Worm (Caenorhabditis elegans): ENCODE data around the gene aqp-10.

- TF ChIP-seq nhr-11 (tag; optimal IDR thresholded peaks at IDR 0.05) (no peak), R02D3.7 (tag; optimal IDR thresholded peaks at IDR 0.05) (no peak), elt-3 (tag; optimal IDR thresholded peaks at IDR 0.05) (no peak), C34F6.9 (tag; optimal IDR thresholded peaks at IDR 0.05) (no peak), ceh-16 (tag; optimal IDR thresholded peaks at IDR 0.05) (no peak), unc-62 (GFP tag; optimal IDR thresholded peaks at IDR 0.05) (no peak), egl-27 (tag; optimal IDR thresholded peaks at IDR 0.05) (no peak), nhr-23 (tag; optimal IDR thresholded peaks at IDR 0.05) (no peak), mdl-1 (tag; optimal IDR thresholded peaks at IDR 0.05) (no peak), zag-1 (tag; optimal IDR thresholded peaks at IDR 0.05) (no peak), mbf-1 (tag; optimal IDR thresholded peaks at IDR 0.05) (no peak)
Measured at ce11 chrII:9741400-9741799, 28.2 kb downstream of the aqp-10 start.

Data from whole organism, L2 larva.